Fruit fly (Drosophila melanogaster) whole organism, prepupa: ENCODE results near the gene CG42460.
A peak's percentile ranks its signal among the peaks of the same experiment; 100 is the strongest.

Source experiments
- Blimp-1 ChIP-seq: fragments of 200-800 bp; sonication (Bioruptor generic); optimal IDR thresholded peaks from 3 replicates; lab custom pipeline; 2017; ENCODE audit warnings: missing biosample characterization, missing genetic modification characterization, mild to moderate bottlenecking, moderate library complexity, missing genetic modification reagents
- CG10631 ChIP-seq: fragments of 200-800 bp; sonication (Bioruptor generic); optimal IDR thresholded peaks from 2 replicates; lab custom pipeline; 2016; ENCODE audit warnings: missing biosample characterization, missing genetic modification characterization
- CG11294 ChIP-seq: fragments of 200-800 bp; sonication (Bioruptor generic); IDR thresholded peaks from 2 replicates; pipeline ENCODE4 v1.3.6; 2022; ENCODE audit warnings: missing biosample characterization, missing genetic modification characterization
- CG15336 ChIP-seq: fragments of 200-800 bp; sonication (Bioruptor generic); IDR thresholded peaks from 2 replicates; pipeline ENCODE4 v1.3.6; 2022; ENCODE audit warnings: missing biosample characterization, missing genetic modification characterization
- CG1621 ChIP-seq: fragments of 200-800 bp; sonication (Bioruptor generic); optimal IDR thresholded peaks from 3 replicates; lab custom pipeline; 2018; ENCODE audit warnings: missing biosample characterization, mild to moderate bottlenecking, missing genetic modification characterization
- CG3032 ChIP-seq: fragments of 200-800 bp; optimal IDR thresholded peaks from 2 replicates; lab custom pipeline; 2019; ENCODE audit warnings: missing biosample characterization, mild to moderate bottlenecking, missing genetic modification characterization, moderate library complexity
- CG31627 ChIP-seq: fragments of 200-800 bp; sonication (Bioruptor generic); optimal IDR thresholded peaks from 3 replicates; lab custom pipeline; 2016; ENCODE audit warnings: missing biosample characterization, missing genetic modification characterization
- CG32006 ChIP-seq: fragments of 200-800 bp; sonication (Bioruptor generic); optimal IDR thresholded peaks from 3 replicates; lab custom pipeline; 2017; ENCODE audit warnings: missing biosample characterization, mild to moderate bottlenecking, missing genetic modification characterization
- CG3919 ChIP-seq: fragments of 200-800 bp; sonication (Bioruptor generic); optimal IDR thresholded peaks from 3 replicates; lab custom pipeline; 2016; ENCODE audit warnings: missing biosample characterization, missing genetic modification characterization
- CG4318 ChIP-seq: fragments of 200-800 bp; sonication (Bioruptor generic); optimal IDR thresholded peaks from 3 replicates; lab custom pipeline; 2017; ENCODE audit warnings: missing biosample characterization, mild to moderate bottlenecking, missing genetic modification characterization
- CG6163 ChIP-seq: fragments of 200-800 bp; sonication (Bioruptor generic); IDR thresholded peaks from 3 replicates; pipeline ENCODE4 v1.3.6; 2022; ENCODE audit warnings: missing biosample characterization, missing genetic modification characterization
- CG6276 ChIP-seq: fragments of 200-800 bp; sonication (Bioruptor generic); optimal IDR thresholded peaks from 2 replicates; lab custom pipeline; 2017; ENCODE audit warnings: missing biosample characterization, mild to moderate bottlenecking, missing genetic modification characterization
- CG6792 ChIP-seq: fragments of 200-800 bp; sonication (Bioruptor generic); optimal IDR thresholded peaks from 3 replicates; lab custom pipeline; 2016; ENCODE audit warnings: missing biosample characterization, missing genetic modification characterization
- CG6808 ChIP-seq: fragments of 200-800 bp; sonication (Bioruptor generic); optimal IDR thresholded peaks from 3 replicates; lab custom pipeline; 2017; ENCODE audit warnings: missing biosample characterization, missing genetic modification characterization, mild to moderate bottlenecking, moderate library complexity, missing genetic modification reagents
- CG6854 ChIP-seq: fragments of 200-800 bp; sonication (Bioruptor generic); optimal IDR thresholded peaks from 2 replicates; lab custom pipeline; 2017; ENCODE audit warnings: missing biosample characterization, mild to moderate bottlenecking, missing genetic modification characterization
- CG8119 ChIP-seq: fragments of 200-800 bp; sonication (Bioruptor generic); IDR thresholded peaks from 3 replicates; pipeline ENCODE4 v1.3.6; 2022; ENCODE audit warnings: missing biosample characterization, missing genetic modification characterization
- CG8319 ChIP-seq: fragments of 200-800 bp; sonication (Bioruptor generic); optimal IDR thresholded peaks from 3 replicates; lab custom pipeline; 2016; ENCODE audit warnings: missing biosample characterization, missing genetic modification characterization
- CG8632 ChIP-seq: fragments of 200-800 bp; sonication (Bioruptor generic); optimal IDR thresholded peaks from 3 replicates; lab custom pipeline; 2016; ENCODE audit warnings: missing biosample characterization, missing genetic modification characterization
- CG9139 ChIP-seq: fragments of 200-800 bp; sonication (Bioruptor generic); optimal IDR thresholded peaks from 3 replicates; lab custom pipeline; 2017; ENCODE audit warnings: missing biosample characterization, mild to moderate bottlenecking, missing genetic modification characterization
- Eip75B ChIP-seq: fragments of 200-800 bp; sonication (Bioruptor generic); optimal IDR thresholded peaks from 3 replicates; lab custom pipeline; 2016; ENCODE audit warnings: missing biosample characterization, missing genetic modification characterization
- Eip78C ChIP-seq: fragments of 200-800 bp; sonication (Bioruptor generic); peaks from one replicate; lab custom pipeline; 2016; ENCODE audit warnings: missing biosample characterization, missing genetic modification characterization
- Eip93F ChIP-seq: fragments of 200-800 bp; sonication (Bioruptor generic); optimal IDR thresholded peaks from 2 replicates; lab custom pipeline; 2016; ENCODE audit warnings: missing biosample characterization, mild to moderate bottlenecking, missing genetic modification characterization
- Gug ChIP-seq: fragments of 200-800 bp; sonication (Bioruptor generic); IDR thresholded peaks from 2 replicates; pipeline ENCODE4 v1.3.6; 2022; ENCODE audit warnings: missing biosample characterization, missing genetic modification characterization
- Hr38 ChIP-seq: sonication (Bioruptor generic); optimal IDR thresholded peaks from 2 replicates; lab custom pipeline; 2016; ENCODE audit warnings: missing biosample characterization, missing genetic modification characterization
- Hr4 ChIP-seq: fragments of 200-800 bp; sonication (Bioruptor generic); optimal IDR thresholded peaks from 3 replicates; lab custom pipeline; 2016; ENCODE audit warnings: missing biosample characterization, missing genetic modification characterization
- OdsH ChIP-seq: fragments of 200-800 bp; sonication (Bioruptor generic); optimal IDR thresholded peaks from 3 replicates; lab custom pipeline; 2016; ENCODE audit warnings: missing biosample characterization, missing genetic modification characterization
- Sox15 ChIP-seq: fragments of 200-800 bp; sonication (Bioruptor generic); optimal IDR thresholded peaks from 3 replicates; lab custom pipeline; 2016; ENCODE audit warnings: missing biosample characterization, missing genetic modification characterization
- cyc ChIP-seq: fragments of 200-800 bp; sonication (Bioruptor generic); optimal IDR thresholded peaks from 3 replicates; lab custom pipeline; 2016; ENCODE audit warnings: missing biosample characterization, missing genetic modification characterization
- dac ChIP-seq: fragments of 200-800 bp; sonication (Bioruptor generic); optimal IDR thresholded peaks from 2 replicates; lab custom pipeline; 2017; ENCODE audit warnings: missing biosample characterization, mild to moderate bottlenecking, missing genetic modification characterization
- dsx ChIP-seq: fragments of 200-800 bp; optimal IDR thresholded peaks from 3 replicates; lab custom pipeline; 2019; ENCODE audit warnings: missing biosample characterization, mild to moderate bottlenecking, missing genetic modification characterization, moderate library complexity; ENCODE audit not compliant: poor library complexity, severe bottlenecking
- eg ChIP-seq: fragments of 200-800 bp; sonication (Bioruptor generic); IDR thresholded peaks from 3 replicates; pipeline ENCODE4 v1.3.6; 2022; ENCODE audit warnings: missing biosample characterization, missing genetic modification characterization
- fd85E ChIP-seq: fragments of 200-800 bp; sonication (Bioruptor generic); optimal IDR thresholded peaks from 3 replicates; lab custom pipeline; 2016; ENCODE audit warnings: missing biosample characterization, missing genetic modification characterization
- fkh ChIP-seq: fragments of 200-800 bp; sonication (Bioruptor generic); optimal IDR thresholded peaks from 3 replicates; lab custom pipeline; 2017; ENCODE audit warnings: missing biosample characterization, mild to moderate bottlenecking, missing genetic modification characterization, moderate library complexity
- lz ChIP-seq: fragments of 200-800 bp; sonication (Bioruptor generic); optimal IDR thresholded peaks from 3 replicates; lab custom pipeline; 2016; ENCODE audit warnings: missing biosample characterization, missing genetic modification characterization
- net ChIP-seq: fragments of 200-800 bp; sonication (Bioruptor generic); optimal IDR thresholded peaks from 3 replicates; lab custom pipeline; 2016; ENCODE audit warnings: missing biosample characterization, missing genetic modification characterization
- pdm3 ChIP-seq: fragments of 200-800 bp; sonication (Bioruptor generic); optimal IDR thresholded peaks from 3 replicates; lab custom pipeline; 2016; ENCODE audit warnings: missing biosample characterization, missing genetic modification characterization
- salr ChIP-seq, 2 experiments: fragments of 200-800 bp; sonication (Bioruptor generic); optimal IDR thresholded peaks; 3 replicates each; lab custom pipeline; 2016 to 2018; ENCODE audit warnings: missing biosample characterization in 2 of 2, missing genetic modification characterization in 2 of 2, mild to moderate bottlenecking in 1 of 2
- spab ChIP-seq: fragments of 200-800 bp; sonication (Bioruptor generic); optimal IDR thresholded peaks from 2 replicates; lab custom pipeline; 2017; ENCODE audit warnings: missing biosample characterization, mild to moderate bottlenecking, missing genetic modification characterization, missing genetic modification reagents
- ss ChIP-seq, 2 experiments: fragments of 200-800 bp; sonication (Bioruptor generic); optimal IDR thresholded peaks; 2 replicates in 1 of 2; 3 replicates in 1 of 2; lab custom pipeline; 2017 to 2018; ENCODE audit warnings: mild to moderate bottlenecking in 2 of 2, missing biosample characterization in 2 of 2, missing genetic modification characterization in 2 of 2, moderate library complexity in 1 of 2
- svp ChIP-seq: fragments of 200-800 bp; sonication (Bioruptor generic); peaks from one replicate; lab custom pipeline; 2016; ENCODE audit warnings: missing biosample characterization, missing genetic modification characterization
- vri ChIP-seq: fragments of 200-800 bp; sonication (Bioruptor generic); optimal IDR thresholded peaks from 3 replicates; lab custom pipeline; 2016; ENCODE audit warnings: missing biosample characterization, mild to moderate bottlenecking, missing genetic modification characterization

Gene CG42460

dm6 chr2L:3436347-3436746 lies 48.1 kb upstream of the CG42460 start (continued):
- no peak for TF ChIP-seq salr (GFP tag; optimal IDR thresholded peaks at IDR 0.05; lab: Kevin White, UChicago)

- TF ChIP-seq OdsH (GFP tag; lab: Kevin White, UChicago) (peak; percentile 13), CG6808 (GFP tag; lab: Kevin White, UChicago) (no peak), Sox15 (GFP tag; lab: Kevin White, UChicago) (no peak), fd85E (GFP tag; lab: Kevin White, UChicago) (no peak), CG11294 (GFP tag; lab: Robert Waterston, UW) (no peak; the same call in 1 of the 2 replicates), ss (GFP tag; optimal IDR thresholded peaks at IDR 0.05; lab: Kevin White, UChicago) (no peak), CG3919 (GFP tag; lab: Kevin White, UChicago) (no peak), CG6163 (GFP tag; lab: Robert Waterston, UW) (peak; percentile 68), CG6276 (peak; percentile 42), net (no peak), Eip78C (GFP tag; lab: Kevin White, UChicago) (peak; percentile 32), CG10631 (no peak), cyc (GFP tag; lab: Kevin White, UChicago) (no peak), lz (GFP tag; lab: Kevin White, UChicago) (no peak), CG32006 (GFP tag; lab: Kevin White, UChicago) (peak; percentile 63), CG6854 (GFP tag; lab: Kevin White, UChicago) (no peak), Hr38 (no peak), dac (GFP tag; lab: Kevin White, UChicago) (peak; percentile 30), CG15336 (GFP tag; lab: Robert Waterston, UW) (peak; percentile 66), Hr4 (GFP tag; lab: Kevin White, UChicago) (peak; percentile 63), Eip93F (GFP tag; lab: Kevin White, UChicago) (no peak), CG3032 (tag; lab: Kevin White, UChicago) (no peak), CG8632 (GFP tag; lab: Kevin White, UChicago) (no peak), CG6792 (GFP tag; lab: Kevin White, UChicago) (no peak), svp (peak; percentile 35), eg (GFP tag; lab: Robert Waterston, UW) (peak; percentile 75; the same call in 2 of the 3 replicates), Gug (peak; percentile 38; the same call in 1 of the 2 replicates), CG4318 (GFP tag; lab: Kevin White, UChicago) (no peak), salr (GFP tag; optimal IDR thresholded peaks at IDR 0.05; lab: Kevin White, UChicago) (no peak), CG8119 (GFP tag; lab: Robert Waterston, UW) (0 out of 3 replicates have a peak, but pooled peaks have one; percentile 41), CG9139 (GFP tag; lab: Kevin White, UChicago) (no peak), spab (GFP tag; lab: Kevin White, UChicago) (no peak), CG31627 (GFP tag; lab: Kevin White, UChicago) (no peak), vri (GFP tag; lab: Kevin White, UChicago) (no peak), fkh (GFP tag; lab: Kevin White, UChicago) (no peak), CG8319 (GFP tag; lab: Kevin White, UChicago) (no peak)
Observed at dm6 chr2L:3435086-3435485, 46.8 kb upstream of the CG42460 start.

- no peak for TF ChIP-seq Blimp-1 (GFP tag; lab: Kevin White, UChicago)
- TF ChIP-seq Eip78C (GFP tag; lab: Kevin White, UChicago), result peak; percentile 40
- TF ChIP-seq CG1621, result no peak
- TF ChIP-seq CG15336 (GFP tag; lab: Robert Waterston, UW), result peak; percentile 70
- peak; percentile 70; the same call in 2 of the 3 replicates for TF ChIP-seq eg (GFP tag; lab: Robert Waterston, UW)
- no peak for TF ChIP-seq dsx (GFP tag; lab: Kevin White, UChicago)
- TF ChIP-seq CG3032 (tag; lab: Kevin White, UChicago), result no peak
- TF ChIP-seq Eip93F (GFP tag; lab: Kevin White, UChicago), result no peak
- peak; percentile 36 for TF ChIP-seq pdm3 (GFP tag; lab: Kevin White, UChicago)
- TF ChIP-seq Hr4 (GFP tag; lab: Kevin White, UChicago), result peak; percentile 70
- peak; percentile 39 for TF ChIP-seq CG32006 (GFP tag; lab: Kevin White, UChicago)
- no peak for TF ChIP-seq CG9139 (GFP tag; lab: Kevin White, UChicago)
- TF ChIP-seq CG6276, result peak; percentile 37
- TF ChIP-seq Eip75B (GFP tag; lab: Kevin White, UChicago), result no peak
- peak; percentile 8 for TF ChIP-seq OdsH (GFP tag; lab: Kevin White, UChicago)
- peak; percentile 71 for TF ChIP-seq CG8119 (GFP tag; lab: Robert Waterston, UW)
Observed at dm6 chr2L:3428419-3429097, 40.3 kb upstream of the CG42460 start.
